Fruit fly (Drosophila melanogaster) S2 (cell line): Measurements from ENCODE around the gene CG31643.
A peak's percentile ranks its signal among the peaks of the same experiment; 100 is the strongest.

Source experiments
- CG8478 ChIP-seq: fragments of >200 bp; optimal IDR thresholded peaks from 2 replicates; lab custom pipeline; 2018
- CTCF ChIP-seq, 2 experiments: fragments of >200 bp; optimal IDR thresholded peaks; 2 replicates each; lab custom pipeline; 2018

The CG31643 gene

dm6 chr2L:6065823-6066222, 27.9 kb downstream of the CG31643 start, which contains the start of the genes Fbw5 and CG9147:
Fbw5 (minus strand) TSS chr2L:6065953.
CG9147 (plus strand) TSS chr2L:6065997.
- TF ChIP-seq CG8478 (lab: Kevin White, UChicago): no peak
- TF ChIP-seq CTCF (optimal IDR thresholded peaks at IDR 0.05; lab: Kevin White, UChicago): no peak

- TF ChIP-seq CG8478 (lab: Kevin White, UChicago): no peak
- TF ChIP-seq CTCF (optimal IDR thresholded peaks at IDR 0.05; lab: Kevin White, UChicago): no peak
Measured at dm6 chr2L:6068544-6069251, 30.8 kb downstream of the CG31643 start, which contains the start of the genes CG9150 and Pfdn1. CG9150 (minus strand) TSS chr2L:6068594. Pfdn1 (plus strand) TSS chr2L:6069079.

- TF ChIP-seq CTCF (optimal IDR thresholded peaks at IDR 0.05; lab: Kevin White, UChicago) (peak in 1 of 2 experiments; percentile 37), CG8478 (lab: Kevin White, UChicago) (no peak)
Measured at dm6 chr2L:6070656-6071231, 32.8 kb downstream of the CG31643 start, which contains the start of the genes CG9154 and Kr-h2. CG9154 (minus strand) TSS chr2L:6070686. Kr-h2 (plus strand) TSS chr2L:6070990.

- TF ChIP-seq CTCF (optimal IDR thresholded peaks at IDR 0.05; lab: Kevin White, UChicago): no peak
- no peak for TF ChIP-seq CG8478 (lab: Kevin White, UChicago)
Measured at dm6 chr2L:6072124-6072523, 34.2 kb downstream of the CG31643 start.

- TF ChIP-seq CG8478 (lab: Kevin White, UChicago) (no peak), CTCF (optimal IDR thresholded peaks at IDR 0.05; lab: Kevin White, UChicago) (no peak)
Measured at dm6 chr2L:6073894-6074293, 36.0 kb downstream of the CG31643 start.

- no peak for TF ChIP-seq CG8478 (lab: Kevin White, UChicago)
- no peak for TF ChIP-seq CTCF (optimal IDR thresholded peaks at IDR 0.05; lab: Kevin White, UChicago)
Measured at dm6 chr2L:6074314-6074713, 36.4 kb downstream of the CG31643 start.

- TF ChIP-seq CTCF (optimal IDR thresholded peaks at IDR 0.05; lab: Kevin White, UChicago): no peak
- TF ChIP-seq CG8478 (lab: Kevin White, UChicago): no peak
Measured at dm6 chr2L:6075345-6075744, 37.4 kb downstream of the CG31643 start.

dm6 chr2L:6076143-6076542, 38.2 kb downstream of the CG31643 start:
- TF ChIP-seq CTCF (optimal IDR thresholded peaks at IDR 0.05; lab: Kevin White, UChicago) (no peak), CG8478 (lab: Kevin White, UChicago) (no peak)

- TF ChIP-seq CG8478 (lab: Kevin White, UChicago): no peak
- no peak for TF ChIP-seq CTCF (optimal IDR thresholded peaks at IDR 0.05; lab: Kevin White, UChicago)
Measured at dm6 chr2L:6076829-6077364, 39.0 kb downstream of the CG31643 start.

dm6 chr2L:6077632-6078031, 39.7 kb downstream of the CG31643 start:
- TF ChIP-seq CG8478 (lab: Kevin White, UChicago) (no peak), CTCF (optimal IDR thresholded peaks at IDR 0.05; lab: Kevin White, UChicago) (no peak)

- TF ChIP-seq CTCF (optimal IDR thresholded peaks at IDR 0.05; lab: Kevin White, UChicago): no peak
- TF ChIP-seq CG8478 (lab: Kevin White, UChicago): no peak
Measured at dm6 chr2L:6078757-6079351, 40.9 kb downstream of the CG31643 start.

dm6 chr2L:6080329-6080728, 42.4 kb downstream of the CG31643 start:
- TF ChIP-seq CG8478 (lab: Kevin White, UChicago) (no peak), CTCF (optimal IDR thresholded peaks at IDR 0.05; lab: Kevin White, UChicago) (no peak)

dm6 chr2L:6081134-6081832, 43.4 kb downstream of the CG31643 start:
- TF ChIP-seq CG8478 (lab: Kevin White, UChicago) (no peak), CTCF (optimal IDR thresholded peaks at IDR 0.05; lab: Kevin White, UChicago) (no peak)

dm6 chr2L:6082157-6082645, 44.3 kb downstream of the CG31643 start, which contains the start of gene Kr-h1:
Kr-h1 (plus strand) TSS chr2L:6082603.
- no peak for TF ChIP-seq CTCF (optimal IDR thresholded peaks at IDR 0.05; lab: Kevin White, UChicago)
- TF ChIP-seq CG8478 (lab: Kevin White, UChicago): no peak
